Fruit fly (Drosophila melanogaster): Measurements from ENCODE around the gene CG43078.

CG43078 gene

DNA sequence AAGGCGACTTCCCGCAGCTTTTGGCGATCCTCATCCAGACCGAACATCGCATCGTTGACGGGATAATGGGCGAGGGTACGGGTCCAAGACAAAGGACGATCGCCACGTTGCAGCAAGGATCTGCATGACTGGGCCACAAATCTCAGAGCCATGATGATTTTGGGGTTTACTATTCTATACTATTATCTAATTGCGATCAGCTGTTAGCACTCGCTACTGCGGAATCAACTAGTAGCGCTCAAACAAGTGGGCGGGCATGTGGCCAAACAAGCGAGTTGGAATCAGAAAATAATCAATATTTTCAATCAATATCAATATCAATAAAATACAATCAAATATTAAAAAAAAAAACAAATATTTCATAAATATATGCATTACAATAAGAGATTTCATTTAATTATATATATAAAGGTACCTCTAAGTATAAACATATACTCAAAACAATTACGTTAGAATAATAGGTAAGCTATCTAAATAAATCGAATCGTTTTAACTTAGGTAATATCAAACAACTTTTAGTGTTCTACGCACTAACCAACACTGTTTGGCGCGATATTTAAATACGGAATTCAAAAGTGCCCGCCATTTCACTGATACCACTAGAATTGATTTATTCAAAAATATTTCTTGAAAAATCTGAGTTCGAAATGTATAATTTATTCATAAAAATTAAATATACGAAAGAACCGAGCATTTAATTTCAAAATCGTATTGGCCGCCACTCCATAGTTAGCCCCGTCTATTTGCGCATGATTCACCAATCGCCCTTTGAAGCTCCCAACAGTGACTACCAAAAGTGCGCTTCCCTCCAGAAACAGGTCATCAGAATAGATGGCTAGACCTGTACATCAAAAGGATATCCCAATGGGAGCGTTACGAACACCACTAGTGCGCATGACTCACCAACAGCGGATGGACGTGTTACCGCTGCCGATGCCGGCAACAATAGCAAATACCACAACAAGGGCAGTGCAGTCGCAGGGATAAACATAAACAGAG lies at the start of gene CG43078, which contains the start of gene CG6638:
CG43078 (plus strand) TSS at position 965 of the 999 bp plus-strand sequence.
CG6638 (minus strand) TSS at position 235 of the 999 bp plus-strand sequence.
- no peak for TF ChIP-seq Dll (optimal IDR thresholded peaks at IDR 0.05)
- no peak for TF ChIP-seq pan (optimal IDR thresholded peaks at IDR 0.05)
- no peak for TF ChIP-seq psq (optimal IDR thresholded peaks at IDR 0.05)
- no peak for TF ChIP-seq CG8478 (optimal IDR thresholded peaks at IDR 0.05)
- no peak for TF ChIP-seq EcR (GFP tag; optimal IDR thresholded peaks at IDR 0.05)
- no peak for TF ChIP-seq usp (GFP tag; optimal IDR thresholded peaks at IDR 0.05)

DNA sequence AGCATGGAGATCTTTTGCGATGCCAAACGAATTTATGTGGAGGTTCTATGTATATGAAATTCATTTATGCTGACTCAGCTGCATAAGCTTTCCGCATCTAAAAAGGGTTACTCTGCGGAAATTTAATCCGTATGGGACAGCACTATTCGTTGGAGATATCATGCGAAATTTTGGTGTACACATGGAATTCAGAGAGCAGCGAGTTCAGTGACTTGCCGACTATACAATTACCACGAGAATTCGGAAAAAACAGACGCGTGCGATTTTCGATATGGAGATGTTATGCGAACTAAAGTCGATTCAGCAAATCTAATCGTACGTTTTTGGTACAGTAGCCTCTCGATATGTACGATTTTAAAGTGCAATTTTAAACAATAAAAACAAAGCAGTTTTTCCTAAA lies 48.8 kb upstream of the CG43078 start:
- TF ChIP-seq psq (optimal IDR thresholded peaks at IDR 0.05) (no peak), usp (GFP tag; optimal IDR thresholded peaks at IDR 0.05) (no peak), CG8478 (optimal IDR thresholded peaks at IDR 0.05) (no peak), pan (optimal IDR thresholded peaks at IDR 0.05) (no peak), EcR (GFP tag; optimal IDR thresholded peaks at IDR 0.05) (no peak), Dll (optimal IDR thresholded peaks at IDR 0.05) (no peak)

DNA sequence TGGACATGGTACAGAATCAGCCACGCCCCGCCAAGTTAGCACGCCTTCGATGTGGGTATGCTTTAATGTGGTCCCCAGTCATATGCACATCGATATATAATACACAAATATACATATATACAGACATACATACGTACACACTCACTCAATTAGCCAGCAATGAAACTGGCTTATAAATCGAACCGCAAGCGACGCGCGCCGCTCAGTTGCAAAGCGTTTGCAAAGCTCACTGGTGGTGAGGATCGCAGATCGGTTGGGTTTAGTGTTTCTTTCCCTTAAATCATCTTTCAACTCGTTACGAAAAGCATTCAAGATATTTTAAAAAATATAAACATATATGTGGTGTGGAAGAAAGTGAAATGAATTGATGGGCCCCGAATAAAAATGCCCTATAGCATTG lies 48.1 kb upstream of the CG43078 start:
- TF ChIP-seq usp (GFP tag; optimal IDR thresholded peaks at IDR 0.05), result no peak
- no peak for TF ChIP-seq Dll (optimal IDR thresholded peaks at IDR 0.05)
- TF ChIP-seq pan (optimal IDR thresholded peaks at IDR 0.05), result no peak
- no peak for TF ChIP-seq EcR (GFP tag; optimal IDR thresholded peaks at IDR 0.05)
- TF ChIP-seq psq (optimal IDR thresholded peaks at IDR 0.05), result no peak
- no peak for TF ChIP-seq CG8478 (optimal IDR thresholded peaks at IDR 0.05)

DNA sequence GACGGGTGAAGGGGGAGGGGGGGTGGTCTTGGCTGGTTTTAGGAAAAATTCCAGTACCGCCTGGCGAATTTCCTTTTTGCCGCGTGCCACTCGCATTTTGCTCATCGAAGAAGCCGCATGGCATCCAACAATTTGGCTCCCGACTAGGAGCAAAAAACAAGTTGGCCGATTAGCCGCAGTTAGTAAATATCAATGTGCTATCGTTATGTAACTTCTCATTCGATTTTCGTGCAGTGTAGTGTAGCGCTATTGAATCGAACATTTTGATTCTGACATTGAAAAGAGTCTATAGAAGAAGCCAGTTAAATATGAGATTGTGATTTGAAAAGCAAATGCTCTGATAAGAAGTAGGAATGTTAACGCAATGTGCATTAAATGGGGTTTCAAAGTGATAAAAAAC lies 46.9 kb upstream of the CG43078 start:
- no peak for TF ChIP-seq usp (GFP tag; optimal IDR thresholded peaks at IDR 0.05)
- TF ChIP-seq psq (optimal IDR thresholded peaks at IDR 0.05), result no peak
- no peak for TF ChIP-seq pan (optimal IDR thresholded peaks at IDR 0.05)
- no peak for TF ChIP-seq CG8478 (optimal IDR thresholded peaks at IDR 0.05)
- TF ChIP-seq Dll (optimal IDR thresholded peaks at IDR 0.05), result no peak
- TF ChIP-seq EcR (GFP tag; optimal IDR thresholded peaks at IDR 0.05), result no peak

DNA sequence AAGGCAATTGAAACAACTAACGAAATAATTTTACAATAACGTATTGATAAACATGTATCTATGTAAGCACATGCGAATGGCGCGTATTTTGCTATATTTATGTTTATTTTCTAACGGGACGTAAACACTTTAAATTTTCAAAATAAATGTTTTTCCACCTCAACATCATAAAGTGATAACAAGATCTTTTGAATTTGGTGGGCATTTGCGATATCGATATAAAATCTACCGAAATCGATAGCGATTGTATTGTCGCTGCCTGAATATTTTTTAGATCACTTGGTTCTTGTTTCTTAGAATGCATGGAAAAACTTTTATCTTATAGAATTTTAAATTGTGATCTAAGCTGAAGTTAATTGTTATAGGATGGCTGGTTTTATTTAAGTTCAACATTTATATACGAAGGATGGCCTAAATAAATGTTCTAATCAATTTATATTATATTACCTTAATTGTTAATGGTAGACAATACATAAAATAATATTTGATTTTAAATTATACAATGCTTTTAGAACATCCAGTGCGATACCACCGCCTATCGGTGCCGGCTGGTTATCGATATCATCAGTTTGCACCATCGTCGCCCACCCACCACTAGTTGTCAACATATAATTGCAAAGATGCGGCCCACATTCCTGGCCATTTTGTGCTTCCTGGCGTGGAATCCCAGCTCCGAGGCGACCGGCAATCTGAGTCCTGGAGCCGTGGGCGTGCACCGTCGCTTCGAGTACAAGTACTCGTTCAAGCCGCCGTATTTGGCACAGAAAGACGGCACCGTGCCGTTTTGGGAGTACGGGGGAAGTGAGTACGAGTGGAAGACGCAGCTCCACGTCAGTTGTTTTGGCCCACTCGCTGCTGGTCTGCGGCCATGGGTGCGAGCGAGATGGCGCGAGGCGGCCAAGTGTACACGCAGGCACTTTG lies 42.0 kb upstream of the CG43078 start, which contains the start of gene ergic53:
ergic53 (plus strand) TSS at position 592 of the 921 bp plus-strand sequence.
- TF ChIP-seq pan (optimal IDR thresholded peaks at IDR 0.05) (no peak), Dll (optimal IDR thresholded peaks at IDR 0.05) (no peak), psq (optimal IDR thresholded peaks at IDR 0.05) (no peak), usp (GFP tag; optimal IDR thresholded peaks at IDR 0.05) (no peak), EcR (GFP tag; optimal IDR thresholded peaks at IDR 0.05) (no peak)

DNA sequence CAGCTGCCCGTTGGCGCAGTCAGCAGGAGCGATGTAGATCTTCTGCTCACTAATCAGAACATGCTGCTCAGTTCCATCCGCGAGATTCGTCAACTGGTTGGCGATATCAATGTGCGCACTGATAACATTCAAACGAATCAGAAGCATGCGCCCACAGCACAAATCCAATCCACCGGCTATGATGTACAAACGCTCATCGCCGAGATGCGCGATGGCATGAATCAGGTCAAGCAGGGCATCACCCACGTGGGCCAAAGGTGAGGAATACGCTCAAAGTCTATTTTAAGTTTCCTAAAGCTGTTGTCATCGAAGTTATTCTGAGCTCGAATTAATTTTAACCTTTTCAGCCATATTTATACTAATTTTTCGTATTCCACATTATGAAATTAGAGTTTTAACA lies 40.2 kb upstream of the CG43078 start:
- TF ChIP-seq CG8478 (optimal IDR thresholded peaks at IDR 0.05), result no peak
- TF ChIP-seq Dll (optimal IDR thresholded peaks at IDR 0.05), result no peak
- TF ChIP-seq EcR (GFP tag; optimal IDR thresholded peaks at IDR 0.05), result no peak
- no peak for TF ChIP-seq usp (GFP tag; optimal IDR thresholded peaks at IDR 0.05)
- no peak for TF ChIP-seq pan (optimal IDR thresholded peaks at IDR 0.05)
- no peak for TF ChIP-seq psq (optimal IDR thresholded peaks at IDR 0.05)

DNA sequence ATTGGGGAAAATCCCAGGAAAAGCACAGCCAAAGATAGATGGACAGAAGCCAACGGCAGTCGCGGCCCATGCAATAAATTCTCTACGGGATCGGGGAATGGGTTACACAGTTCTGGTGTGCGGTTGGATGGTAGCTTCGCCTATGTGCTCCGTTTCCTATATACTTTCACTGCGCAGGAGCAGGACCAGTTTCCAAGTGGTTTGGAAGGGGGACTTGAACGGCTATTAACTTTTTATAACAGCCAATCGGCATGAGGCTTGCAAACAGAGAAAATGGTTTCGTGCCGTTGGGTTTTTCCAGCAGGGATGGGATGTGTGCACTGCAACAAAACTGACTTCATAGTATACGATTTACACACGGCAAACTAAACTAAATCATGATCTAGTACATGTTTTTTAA lies 38.3 kb upstream of the CG43078 start:
- no peak for TF ChIP-seq EcR (GFP tag; optimal IDR thresholded peaks at IDR 0.05)

DNA sequence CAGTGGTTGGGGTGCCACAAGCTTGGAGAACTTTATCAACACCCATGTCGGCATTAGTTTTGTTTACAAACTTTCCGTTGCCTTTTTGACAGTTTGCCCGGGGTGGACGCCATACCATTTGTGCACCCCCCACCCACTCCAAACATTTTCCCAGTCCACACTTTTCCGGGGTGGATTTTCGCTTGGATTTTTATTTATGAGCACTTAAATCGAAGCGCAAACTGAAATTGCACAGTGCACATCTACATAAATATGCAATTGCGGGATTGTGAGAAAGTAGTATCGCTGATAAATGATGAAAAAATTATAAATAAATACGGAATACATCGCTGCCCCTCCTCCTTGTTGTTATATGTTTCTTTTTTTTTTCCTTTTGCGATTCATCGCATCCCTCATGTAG lies 36.1 kb upstream of the CG43078 start:
- no peak for TF ChIP-seq psq (optimal IDR thresholded peaks at IDR 0.05)

DNA sequence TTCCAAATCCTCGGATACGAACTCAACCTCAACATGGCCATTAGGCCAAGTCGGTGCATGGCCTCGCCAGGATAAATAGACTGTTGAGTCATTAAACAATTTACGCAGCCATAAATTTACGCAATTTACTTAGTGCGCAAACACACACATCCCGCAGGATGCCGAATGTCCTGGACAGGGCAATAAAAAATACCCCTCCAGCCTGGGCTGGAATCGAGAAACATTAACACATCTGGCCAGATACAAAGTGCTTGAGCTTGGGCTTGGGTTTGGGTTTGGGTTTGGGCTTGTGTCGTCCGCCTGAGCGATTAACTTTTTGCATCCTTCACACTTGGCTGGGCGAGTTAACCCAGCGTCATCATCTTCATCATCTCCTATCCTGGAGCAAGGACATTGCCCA lies 34.9 kb upstream of the CG43078 start:
- no peak for TF ChIP-seq CG8478 (optimal IDR thresholded peaks at IDR 0.05)
- TF ChIP-seq EcR (GFP tag; optimal IDR thresholded peaks at IDR 0.05), result no peak
- TF ChIP-seq usp (GFP tag; optimal IDR thresholded peaks at IDR 0.05), result no peak
- TF ChIP-seq Dll (optimal IDR thresholded peaks at IDR 0.05), result no peak
- TF ChIP-seq pan (optimal IDR thresholded peaks at IDR 0.05), result no peak
- TF ChIP-seq psq (optimal IDR thresholded peaks at IDR 0.05), result no peak

DNA sequence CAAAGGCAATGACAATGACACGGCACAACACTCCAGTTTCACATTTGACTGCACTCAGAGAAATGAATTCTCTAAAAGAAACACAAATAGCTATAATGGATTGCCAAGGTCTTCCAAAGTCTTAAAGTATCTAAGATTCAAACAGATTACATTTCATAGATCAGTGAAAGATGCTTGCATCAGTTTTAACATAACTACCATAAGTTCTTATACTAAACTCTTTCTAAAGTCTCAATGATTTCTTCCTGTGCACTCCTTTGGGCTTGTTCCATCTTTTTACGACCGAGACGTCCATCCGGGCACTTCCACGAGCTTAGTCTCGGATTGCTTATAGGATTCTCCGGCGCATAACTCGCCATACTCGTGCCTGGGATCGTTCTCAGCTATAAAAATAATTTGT lies 34.4 kb upstream of the CG43078 start:
- TF ChIP-seq EcR (GFP tag; optimal IDR thresholded peaks at IDR 0.05) (no peak), psq (optimal IDR thresholded peaks at IDR 0.05) (no peak), pan (optimal IDR thresholded peaks at IDR 0.05) (no peak), CG8478 (optimal IDR thresholded peaks at IDR 0.05) (no peak), usp (GFP tag; optimal IDR thresholded peaks at IDR 0.05) (no peak), Dll (optimal IDR thresholded peaks at IDR 0.05) (no peak)

DNA sequence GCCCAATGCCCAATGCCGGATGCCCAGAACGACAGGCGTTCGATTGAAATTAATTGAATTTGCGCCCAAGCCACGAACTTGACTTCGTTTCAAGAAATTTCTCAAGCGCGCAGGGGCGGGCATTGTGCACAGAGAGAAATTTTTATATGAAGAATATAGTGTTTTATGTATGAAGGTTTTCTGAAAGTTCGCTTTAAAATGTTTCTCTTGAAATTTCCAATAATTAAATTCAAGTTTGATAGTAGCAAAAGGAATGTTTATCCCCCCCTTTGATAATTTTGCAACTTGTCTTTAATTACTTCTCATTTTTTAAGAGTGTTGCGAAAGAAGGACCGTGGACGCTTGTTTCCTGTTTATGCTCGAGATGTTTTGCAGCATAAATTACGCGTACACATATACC lies 32.7 kb upstream of the CG43078 start:
- TF ChIP-seq usp (GFP tag; optimal IDR thresholded peaks at IDR 0.05) (no peak), Dll (optimal IDR thresholded peaks at IDR 0.05) (no peak), EcR (GFP tag; optimal IDR thresholded peaks at IDR 0.05) (no peak)

DNA sequence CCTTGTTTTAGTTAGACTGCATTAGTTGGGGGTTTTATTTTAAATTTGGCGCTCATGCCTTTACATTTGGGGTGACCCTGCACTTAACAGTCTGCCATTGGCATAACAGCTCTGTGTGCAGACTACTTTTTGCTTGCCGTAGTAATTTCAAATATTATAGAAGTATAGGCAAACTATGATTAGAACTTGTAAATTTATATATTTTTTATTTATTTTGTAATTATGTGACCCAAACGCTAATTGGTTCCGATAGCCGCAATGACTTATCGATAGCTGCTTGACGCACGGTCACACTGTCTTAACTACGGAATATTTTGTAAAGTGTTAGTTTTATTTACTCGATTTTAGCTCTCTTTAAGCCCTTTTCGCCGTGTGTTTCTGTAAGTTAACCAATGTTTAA lies 31.9 kb upstream of the CG43078 start, which contains the start of gene rhea:
rhea (plus strand) TSS at position 292 of the 400 bp plus-strand sequence.
- TF ChIP-seq pan (optimal IDR thresholded peaks at IDR 0.05) (no peak), CG8478 (optimal IDR thresholded peaks at IDR 0.05) (no peak)
